Worm (Caenorhabditis elegans) whole organism, late embryonic: ENCODE data around the gene pmp-2.

Source experiments
- ceh-24 ChIP-seq: sonication (generic microtip); optimal IDR thresholded peaks from 2 replicates; lab custom pipeline; 2016; ENCODE audit warnings: mild to moderate bottlenecking, missing genetic modification characterization, missing compliant biosample characterization
- elt-2 ChIP-seq: sonication (generic microtip); optimal IDR thresholded peaks from 2 replicates; lab custom pipeline; 2016; ENCODE audit warnings: missing genetic modification reagents, missing genetic modification characterization, missing compliant biosample characterization
- ets-4 ChIP-seq: sonication (generic microtip); optimal IDR thresholded peaks from 2 replicates; lab custom pipeline; 2016; ENCODE audit warnings: missing genetic modification characterization, missing compliant biosample characterization
- fax-1 ChIP-seq: sonication (generic microtip); optimal IDR thresholded peaks from 2 replicates; lab custom pipeline; 2016; ENCODE audit warnings: missing genotype, missing genetic modification characterization, missing compliant biosample characterization
- hlh-13 ChIP-seq: fragments of 200-800 bp; sonication (Bioruptor generic); optimal IDR thresholded peaks from 2 replicates; lab custom pipeline; 2018; ENCODE audit warnings: mild to moderate bottlenecking, missing genetic modification characterization, missing compliant biosample characterization
- nhr-11 ChIP-seq: fragments of 150-350 bp; optimal IDR thresholded peaks from 2 replicates; lab custom pipeline; 2014; ENCODE audit warnings: missing biosample characterization, missing genetic modification characterization
- pat-9 ChIP-seq: fragments of 200-800 bp; sonication (Bioruptor generic); optimal IDR thresholded peaks from 2 replicates; lab custom pipeline; 2018; ENCODE audit warnings: mild to moderate bottlenecking, missing genetic modification characterization, moderate library complexity, missing compliant biosample characterization
- unc-55 ChIP-seq: sonication (generic microtip); optimal IDR thresholded peaks from 2 replicates; lab custom pipeline; 2017; ENCODE audit warnings: missing biosample characterization, missing genetic modification reagents, missing genetic modification characterization

ce11 chrII:6901795-6902194, 14.2 kb upstream of the pmp-2 start, which contains the start of gene psmd-9:
- no peak for TF ChIP-seq nhr-11 (tag; lab: Kevin White, UChicago)
- no peak for TF ChIP-seq ets-4
- TF ChIP-seq unc-55 (GFP tag; lab: Kevin White, UChicago) = no peak
- no peak for TF ChIP-seq fax-1 (tag; lab: Kevin White, UChicago)
- TF ChIP-seq hlh-13 (GFP tag; lab: Kevin White, UChicago) = no peak
- no peak for TF ChIP-seq ceh-24 (tag; lab: Kevin White, UChicago)
- no peak for TF ChIP-seq pat-9
- no peak for TF ChIP-seq elt-2 (tag; lab: Kevin White, UChicago)
